Fruit fly (Drosophila melanogaster) whole organism, embryonic: Measurements from ENCODE around the gene drongo.
A peak's percentile ranks its signal among the peaks of the same experiment; 100 is the strongest.

Experiments used
- Aef1 ChIP-seq: fragments of 200-800 bp; sonication (Bioruptor generic); IDR thresholded peaks from 3 replicates; pipeline ENCODE4 v1.3.6; 2022; ENCODE audit warnings: missing biosample characterization, missing genetic modification characterization
- CG1024 ChIP-seq: fragments of 200-800 bp; sonication (Bioruptor generic); IDR thresholded peaks from 2 replicates; pipeline ENCODE4 v1.3.6; 2022; ENCODE audit warnings: missing biosample characterization, missing genetic modification characterization
- CG10979 ChIP-seq: fragments of 200-800 bp; sonication (Bioruptor generic); optimal IDR thresholded peaks from 2 replicates; lab custom pipeline; 2018; ENCODE audit warnings: missing biosample characterization, mild to moderate bottlenecking, missing genetic modification characterization, moderate library complexity
- CG11696 ChIP-seq: fragments of 200-800 bp; sonication (Bioruptor generic); IDR thresholded peaks from 2 replicates; pipeline ENCODE4 v1.3.6; 2022; ENCODE audit warnings: missing biosample characterization, missing genetic modification characterization
- CG12659 ChIP-seq: fragments of 200-800 bp; sonication (Bioruptor generic); optimal IDR thresholded peaks from 3 replicates; lab custom pipeline; 2017; ENCODE audit warnings: mild to moderate bottlenecking, missing biosample characterization, missing genetic modification reagents, missing genetic modification characterization
- CG13424 ChIP-seq: fragments of 200-800 bp; sonication (Bioruptor generic); optimal IDR thresholded peaks from 2 replicates; lab custom pipeline; 2019; ENCODE audit warnings: missing biosample characterization, mild to moderate bottlenecking, missing genetic modification characterization, moderate library complexity
- CG14965 ChIP-seq: fragments of 200-800 bp; sonication (Bioruptor generic); optimal IDR thresholded peaks from 2 replicates; lab custom pipeline; 2016; ENCODE audit warnings: missing biosample characterization, missing genetic modification characterization, borderline replicate concordance
- CG15269 ChIP-seq: fragments of 200-800 bp; sonication (Bioruptor generic); optimal IDR thresholded peaks from 2 replicates; lab custom pipeline; 2018; ENCODE audit warnings: missing biosample characterization, mild to moderate bottlenecking, missing genetic modification characterization, moderate library complexity
- CG17186 ChIP-seq: fragments of 200-800 bp; sonication (Bioruptor generic); optimal IDR thresholded peaks from 3 replicates; lab custom pipeline; 2017; ENCODE audit warnings: missing biosample characterization, missing genetic modification reagents, missing genetic modification characterization
- CG17359 ChIP-seq: fragments of 200-800 bp; sonication (Bioruptor generic); optimal IDR thresholded peaks from 3 replicates; lab custom pipeline; 2018; ENCODE audit warnings: missing biosample characterization, mild to moderate bottlenecking, missing genetic modification characterization, moderate library complexity
- CG1832 ChIP-seq: fragments of 200-800 bp; sonication (Bioruptor generic); optimal IDR thresholded peaks from 2 replicates; lab custom pipeline; 2017; ENCODE audit warnings: missing biosample characterization, mild to moderate bottlenecking, missing genetic modification characterization, inconsistent platforms
- CG18619 ChIP-seq: fragments of 200-800 bp; sonication (Bioruptor generic); optimal IDR thresholded peaks from 3 replicates; lab custom pipeline; 2017; ENCODE audit warnings: missing biosample characterization, mild to moderate bottlenecking, missing genetic modification characterization
- CG32767 ChIP-seq: fragments of 200-800 bp; sonication (Bioruptor generic); IDR thresholded peaks from 2 replicates; pipeline ENCODE4 v1.3.6; 2022; ENCODE audit warnings: missing biosample characterization, missing genetic modification characterization
- CG6654 ChIP-seq: fragments of 200-800 bp; sonication (Bioruptor generic); optimal IDR thresholded peaks from 2 replicates; lab custom pipeline; 2017; ENCODE audit warnings: missing biosample characterization, mild to moderate bottlenecking, missing genetic modification characterization
- CG7928 ChIP-seq: fragments of 200-800 bp; sonication (Bioruptor generic); optimal IDR thresholded peaks from 2 replicates; lab custom pipeline; 2017; ENCODE audit warnings: missing biosample characterization, mild to moderate bottlenecking, missing genetic modification characterization
- CG8388 ChIP-seq: fragments of 200-800 bp; sonication (Bioruptor generic); optimal IDR thresholded peaks from 2 replicates; lab custom pipeline; 2019; ENCODE audit warnings: missing biosample characterization, mild to moderate bottlenecking, missing genetic modification characterization, moderate library complexity
- CG9437 ChIP-seq: fragments of 200-800 bp; sonication (Bioruptor generic); optimal IDR thresholded peaks from 2 replicates; lab custom pipeline; 2018; ENCODE audit warnings: missing biosample characterization, mild to moderate bottlenecking, missing genetic modification characterization
- Doc3 ChIP-seq: fragments of 200-800 bp; sonication (Bioruptor generic); IDR thresholded peaks from 3 replicates; pipeline ENCODE4 v1.3.6; 2022; ENCODE audit warnings: missing biosample characterization, missing genetic modification characterization; ENCODE audit not compliant: partially characterized antibody
- Drgx ChIP-seq: fragments of 200-800 bp; sonication (Bioruptor generic); IDR thresholded peaks from 2 replicates; pipeline ENCODE4 v1.3.6; 2022; ENCODE audit warnings: missing biosample characterization, missing genetic modification characterization
- E2f1 ChIP-seq: fragments of 200-800 bp; sonication (Bioruptor generic); IDR thresholded peaks from 2 replicates; pipeline ENCODE4 v1.3.6; 2022; ENCODE audit warnings: missing biosample characterization, missing genetic modification characterization
- HmgD ChIP-seq: fragments of 200-800 bp; sonication (Bioruptor generic); optimal IDR thresholded peaks from 3 replicates; lab custom pipeline; 2016; ENCODE audit warnings: missing biosample characterization, missing genetic modification characterization
- Meics ChIP-seq: fragments of 200-800 bp; sonication (Bioruptor generic); optimal IDR thresholded peaks from 2 replicates; lab custom pipeline; 2017; ENCODE audit warnings: missing biosample characterization, mild to moderate bottlenecking, missing genetic modification characterization
- Mrtf ChIP-seq: fragments of 200-800 bp; sonication (Bioruptor generic); IDR thresholded peaks from 3 replicates; pipeline ENCODE4 v1.3.6; 2022; ENCODE audit warnings: missing biosample characterization, missing genetic modification characterization
- Nf-YB ChIP-seq: fragments of 200-800 bp; sonication (Bioruptor generic); optimal IDR thresholded peaks from 3 replicates; lab custom pipeline; 2019; ENCODE audit warnings: missing biosample characterization, mild to moderate bottlenecking, missing genetic modification characterization, moderate library complexity
- Ssrp ChIP-seq: fragments of 200-800 bp; sonication (Bioruptor generic); optimal IDR thresholded peaks from 2 replicates; lab custom pipeline; 2018; ENCODE audit warnings: missing biosample characterization, mild to moderate bottlenecking, missing genetic modification characterization, moderate library complexity
- caup ChIP-seq: fragments of 200-800 bp; sonication (Bioruptor generic); optimal IDR thresholded peaks from 3 replicates; lab custom pipeline; 2017; ENCODE audit warnings: missing biosample characterization, mild to moderate bottlenecking, missing genetic modification characterization, moderate library complexity; ENCODE audit not compliant: severe bottlenecking
- corto ChIP-seq: fragments of 200-800 bp; sonication (Bioruptor generic); optimal IDR thresholded peaks from 2 replicates; lab custom pipeline; 2016; ENCODE audit warnings: missing biosample characterization, mild to moderate bottlenecking, missing genetic modification characterization, moderate library complexity
- crol ChIP-seq: fragments of 200-800 bp; sonication (Bioruptor generic); IDR thresholded peaks from 2 replicates; pipeline ENCODE4 v1.3.6; 2022; ENCODE audit warnings: missing biosample characterization, missing genetic modification characterization
- ftz-f1 ChIP-seq: fragments of 200-800 bp; sonication (Bioruptor generic); optimal IDR thresholded peaks from 2 replicates; lab custom pipeline; 2016; ENCODE audit warnings: missing biosample characterization, missing genetic modification characterization
- hkb ChIP-seq, 2 experiments: fragments of 200-800 bp in 1 of 2; fragments of >200 bp in 1 of 2; sonication (Bioruptor generic) in 1 of 2; IDR thresholded peaks in 1 of 2; optimal IDR thresholded peaks in 1 of 2; 2 replicates each; pipeline versions ENCODE4 v1.3.6 to Lab custom; 2017 to 2022; ENCODE audit warnings: missing biosample characterization in 1 of 2, missing genetic modification characterization in 1 of 2
- insv ChIP-seq, 2 experiments: fragments of 200-800 bp; sonication (Bioruptor generic); optimal IDR thresholded peaks; 3 replicates each; lab custom pipeline; 2016 to 2018; ENCODE audit warnings: missing biosample characterization in 2 of 2, missing genetic modification characterization in 2 of 2
- lilli ChIP-seq: fragments of 200-800 bp; sonication (Bioruptor generic); optimal IDR thresholded peaks from 3 replicates; lab custom pipeline; 2016; ENCODE audit warnings: missing biosample characterization, missing genetic modification characterization
- nmo ChIP-seq: fragments of 200-800 bp; sonication (Bioruptor generic); optimal IDR thresholded peaks from 2 replicates; lab custom pipeline; 2018; ENCODE audit warnings: missing biosample characterization, mild to moderate bottlenecking, missing genetic modification characterization, moderate library complexity
- pan ChIP-seq, 4 experiments: fragments of >200 bp in 3 of 4; fragments of 200-800 bp in 1 of 4; sonication (Bioruptor generic) in 1 of 4; optimal IDR thresholded peaks in 3 of 4; IDR thresholded peaks in 1 of 4; 2 replicates each; pipeline versions ENCODE4 v1.3.6 to Lab custom; 2017 to 2022; ENCODE audit warnings: missing biosample characterization in 2 of 4, missing genetic modification characterization in 2 of 4, mixed read lengths in 1 of 4
- phol ChIP-seq: fragments of 200-800 bp; sonication (Bioruptor generic); optimal IDR thresholded peaks from 3 replicates; lab custom pipeline; 2018; ENCODE audit warnings: missing biosample characterization, mild to moderate bottlenecking, missing genetic modification characterization, moderate library complexity
- pros ChIP-seq: fragments of 200-800 bp; sonication (Bioruptor generic); optimal IDR thresholded peaks from 3 replicates; lab custom pipeline; 2019; ENCODE audit warnings: missing biosample characterization, mild to moderate bottlenecking, missing genetic modification characterization, moderate library complexity
- sob ChIP-seq: fragments of 200-800 bp; sonication (Bioruptor generic); IDR thresholded peaks from 2 replicates; pipeline ENCODE4 v1.3.6; 2022; ENCODE audit warnings: missing biosample characterization, missing genetic modification characterization
- wor ChIP-seq: fragments of 200-800 bp; sonication (Bioruptor generic); IDR thresholded peaks from 2 replicates; pipeline ENCODE4 v1.3.6; 2022; ENCODE audit warnings: missing biosample characterization, missing genetic modification characterization
- zen2 ChIP-seq: fragments of 200-800 bp; sonication (Bioruptor generic); IDR thresholded peaks from 3 replicates; pipeline ENCODE4 v1.3.6; 2022; ENCODE audit warnings: missing biosample characterization, missing genetic modification characterization; ENCODE audit not compliant: partially characterized antibody

drongo gene

DNA sequence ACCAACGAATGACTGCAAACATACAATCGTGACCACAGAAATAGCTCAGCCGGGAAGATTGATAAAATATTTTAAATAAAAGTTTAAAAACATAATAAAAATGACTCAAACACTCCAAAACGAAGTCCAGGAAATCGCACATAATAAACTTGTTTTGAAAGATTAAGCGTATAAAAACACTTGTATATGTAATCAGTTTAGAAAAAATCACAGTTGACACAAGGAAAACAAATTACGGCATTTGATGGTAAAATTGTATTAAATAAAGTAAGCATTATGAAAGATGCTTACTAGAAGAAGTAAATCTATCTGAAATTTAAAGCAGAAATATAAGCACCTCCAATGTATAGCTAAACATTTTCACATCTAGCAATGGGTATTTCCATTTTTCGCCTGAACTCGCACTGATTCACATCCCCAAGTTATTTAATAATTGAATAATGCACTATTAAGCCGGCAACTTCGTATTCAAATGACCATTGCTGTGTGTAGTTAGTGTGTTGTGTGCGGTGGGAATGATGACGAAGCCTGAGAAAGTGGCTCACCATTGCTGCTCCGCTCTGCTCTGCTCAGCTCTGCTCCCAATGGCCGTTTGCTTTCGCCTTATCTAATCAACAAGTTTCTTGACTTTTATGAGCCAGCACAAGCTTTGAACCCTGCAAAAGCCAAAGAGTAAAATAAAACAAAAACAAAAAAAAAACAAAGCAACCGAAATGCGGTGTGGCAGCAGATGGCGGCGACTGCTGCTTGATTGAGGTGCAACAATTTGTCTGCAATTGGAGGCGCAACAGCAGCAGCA lies 3.5 kb downstream of the drongo start (continued):
- no peak for TF ChIP-seq crol (GFP tag; lab: Robert Waterston, UW)
- TF ChIP-seq CG7928 (GFP tag; lab: Kevin White, UChicago), result no peak
- TF ChIP-seq CG1832 (GFP tag; lab: Kevin White, UChicago), result no peak
- peak; percentile 2 for TF ChIP-seq lilli (GFP tag; lab: Kevin White, UChicago)
- no peak for TF ChIP-seq Mrtf (GFP tag; lab: Robert Waterston, UW)
- TF ChIP-seq CG1024 (GFP tag; lab: Robert Waterston, UW), result no peak
- TF ChIP-seq wor (GFP tag; lab: Robert Waterston, UW), result no peak
- peak; percentile 4 for TF ChIP-seq CG13424 (tag; lab: Kevin White, UChicago)
- no peak for TF ChIP-seq insv (GFP tag; optimal IDR thresholded peaks at IDR 0.05; lab: Kevin White, UChicago)
- no peak for TF ChIP-seq caup (GFP tag; lab: Kevin White, UChicago)
- TF ChIP-seq Nf-YB (GFP tag; lab: Kevin White, UChicago), result peak; percentile 4
- TF ChIP-seq Ssrp (tag; lab: Kevin White, UChicago), result peak; percentile 20
- peak; percentile 32 for TF ChIP-seq CG9437 (GFP tag; lab: Kevin White, UChicago)
- no peak for TF ChIP-seq HmgD (GFP tag; lab: Kevin White, UChicago)
- no peak for TF ChIP-seq zen2 (GFP tag; lab: Robert Waterston, UW)
- TF ChIP-seq CG8388 (GFP tag; lab: Kevin White, UChicago), result peak; percentile 22
- 0 out of 2 replicates have a peak, but pooled peaks have one; percentile 24 for TF ChIP-seq Drgx
- TF ChIP-seq CG12659 (GFP tag; lab: Kevin White, UChicago), result peak; percentile 11
- peak; percentile 4 for TF ChIP-seq CG10979 (tag; lab: Kevin White, UChicago)
- no peak for TF ChIP-seq pan (optimal IDR thresholded peaks at IDR 0.05; lab: Kevin White, UChicago)
- TF ChIP-seq pan (GFP tag; optimal IDR thresholded peaks at IDR 0.05 in 1 of 2, IDR thresholded peaks at IDR 0.05 in 1 of 2), result no peak
- TF ChIP-seq CG15269 (tag; lab: Kevin White, UChicago), result peak; percentile 14
- TF ChIP-seq pros (GFP tag; lab: Kevin White, UChicago), result no peak
- TF ChIP-seq E2f1 (GFP tag; lab: Robert Waterston, UW), result no peak
- TF ChIP-seq CG32767 (GFP tag; lab: Robert Waterston, UW), result no peak
- TF ChIP-seq CG18619 (GFP tag; lab: Kevin White, UChicago), result no peak
- TF ChIP-seq CG14965 (GFP tag; lab: Kevin White, UChicago), result no peak
- TF ChIP-seq sob (GFP tag; lab: Robert Waterston, UW), result no peak
- TF ChIP-seq nmo (GFP tag; lab: Kevin White, UChicago), result peak; percentile 38
- TF ChIP-seq CG11696 (GFP tag; lab: Robert Waterston, UW), result peak; percentile 62; the same call in 1 of the 2 replicates
- TF ChIP-seq hkb (optimal IDR thresholded peaks at IDR 0.05; lab: Kevin White, UChicago), result no peak
- no peak for TF ChIP-seq hkb (GFP tag; IDR thresholded peaks at IDR 0.05; lab: Robert Waterston, UW)
- TF ChIP-seq Doc3, result no peak
- TF ChIP-seq phol (tag; lab: Kevin White, UChicago), result peak; percentile 22
- peak; percentile 21 for TF ChIP-seq Meics
- peak; percentile 8 for TF ChIP-seq CG17359
- no peak for TF ChIP-seq CG17186 (GFP tag; lab: Kevin White, UChicago)
- TF ChIP-seq corto (GFP tag; lab: Kevin White, UChicago), result no peak
- no peak for TF ChIP-seq Aef1
- no peak for TF ChIP-seq ftz-f1 (GFP tag; lab: Kevin White, UChicago)
- TF ChIP-seq CG6654 (GFP tag; lab: Kevin White, UChicago), result peak; percentile 1
